Fruit fly (Drosophila melanogaster) whole organism, pupa: ENCODE data around the gene heca.

ENCODE experiments used
- CG12605 ChIP-seq: fragments of 200-800 bp; sonication (Bioruptor generic); IDR thresholded peaks from 2 replicates; pipeline ENCODE4 v1.3.6; 2022; ENCODE audit warnings: missing biosample characterization, missing genetic modification characterization
- CG14655 ChIP-seq: fragments of 200-800 bp; sonication (Bioruptor generic); optimal IDR thresholded peaks from 3 replicates; lab custom pipeline; 2017; ENCODE audit warnings: mild to moderate bottlenecking, missing biosample characterization, missing genetic modification reagents, missing genetic modification characterization
- CG15710 ChIP-seq: fragments of 200-800 bp; sonication (Bioruptor generic); optimal IDR thresholded peaks from 2 replicates; lab custom pipeline; 2018; ENCODE audit warnings: missing biosample characterization, mild to moderate bottlenecking, missing genetic modification characterization, moderate library complexity
- CG4496 ChIP-seq: fragments of 200-800 bp; sonication (Bioruptor generic); IDR thresholded peaks from 3 replicates; pipeline ENCODE4 v1.3.6; 2022; ENCODE audit warnings: missing biosample characterization, missing genetic modification characterization
- CG8159 ChIP-seq: fragments of 200-800 bp; sonication (Bioruptor generic); optimal IDR thresholded peaks from 3 replicates; lab custom pipeline; 2018; ENCODE audit warnings: missing biosample characterization, mild to moderate bottlenecking, missing genetic modification characterization, moderate library complexity
- CG9948 ChIP-seq: fragments of 200-800 bp; sonication (Bioruptor generic); optimal IDR thresholded peaks from 2 replicates; lab custom pipeline; 2018; ENCODE audit warnings: missing biosample characterization, mild to moderate bottlenecking, missing genetic modification characterization, moderate library complexity
- Pif1B ChIP-seq: fragments of 200-800 bp; sonication (Bioruptor generic); optimal IDR thresholded peaks from 3 replicates; lab custom pipeline; 2016; ENCODE audit warnings: missing biosample characterization, missing genetic modification characterization
- Snoo ChIP-seq: fragments of 200-800 bp; sonication (Bioruptor generic); optimal IDR thresholded peaks from 3 replicates; lab custom pipeline; 2017; ENCODE audit warnings: missing biosample characterization, mild to moderate bottlenecking, missing genetic modification characterization, inconsistent platforms
- rn ChIP-seq: fragments of 200-800 bp; sonication (Bioruptor generic); IDR thresholded peaks from 2 replicates; pipeline ENCODE4 v1.3.6; 2022; ENCODE audit warnings: missing biosample characterization, missing genetic modification characterization

dm6 chr3R:30360653-30361052 is 82.9 kb downstream of the heca start:
- TF ChIP-seq CG14655 (GFP tag; lab: Kevin White, UChicago) (no peak), Pif1B (GFP tag; lab: Kevin White, UChicago) (no peak), rn (no peak), CG4496 (GFP tag; lab: Robert Waterston, UW) (no peak), CG8159 (tag; lab: Kevin White, UChicago) (no peak), CG15710 (tag; lab: Kevin White, UChicago) (no peak), CG9948 (tag; lab: Kevin White, UChicago) (no peak), Snoo (tag; lab: Kevin White, UChicago) (no peak), CG12605 (GFP tag; lab: Robert Waterston, UW) (no peak)
